Worm (Caenorhabditis elegans): ENCODE results near the gene ndua-1.

ce11 chrV:20841484-20841883 lies 10.2 kb downstream of the ndua-1 start:
- TF ChIP-seq nhr-25 (tag; optimal IDR thresholded peaks at IDR 0.05): no peak
- TF ChIP-seq mdl-1 (tag; optimal IDR thresholded peaks at IDR 0.05): no peak
- TF ChIP-seq nhr-12 (tag; optimal IDR thresholded peaks at IDR 0.05): no peak
- no peak for TF ChIP-seq ama-1 (optimal IDR thresholded peaks at IDR 0.05)
- no peak for TF ChIP-seq pqm-1 (tag; optimal IDR thresholded peaks at IDR 0.05)
- TF ChIP-seq aly-2 (tag; optimal IDR thresholded peaks at IDR 0.05): no peak

Data from whole organism, L3 larva.